Fruit fly (Drosophila melanogaster) whole organism, adult: ENCODE measurements around the gene CG43813.

Source experiments
- CG11617 ChIP-seq: fragments of 200-800 bp; sonication (Bioruptor generic); optimal IDR thresholded peaks from 2 replicates; lab custom pipeline; 2017; ENCODE audit warnings: mild to moderate bottlenecking, missing biosample characterization, missing genetic modification reagents, missing genetic modification characterization
- CG12768 ChIP-seq: fragments of 200-800 bp; sonication (Bioruptor generic); optimal IDR thresholded peaks from 2 replicates; lab custom pipeline; 2017; ENCODE audit warnings: missing biosample characterization, missing genetic modification characterization, mild to moderate bottlenecking, moderate library complexity, missing genetic modification reagents
- CG33017 ChIP-seq: fragments of 200-800 bp; sonication (Bioruptor generic); optimal IDR thresholded peaks from 2 replicates; lab custom pipeline; 2018; ENCODE audit warnings: missing biosample characterization, mild to moderate bottlenecking, missing genetic modification characterization, moderate library complexity
- Hr96 ChIP-seq: fragments of 200-800 bp; sonication (Bioruptor generic); optimal IDR thresholded peaks from 2 replicates; lab custom pipeline; 2016; ENCODE audit warnings: missing biosample characterization, missing genetic modification characterization
- cic ChIP-seq: fragments of 200-800 bp; sonication (Bioruptor generic); optimal IDR thresholded peaks from 2 replicates; lab custom pipeline; 2017; ENCODE audit warnings: missing biosample characterization, mild to moderate bottlenecking, missing genetic modification characterization, moderate library complexity
- kay ChIP-seq: fragments of 200-800 bp; sonication (Bioruptor generic); peaks from one replicate; lab custom pipeline; 2016; ENCODE audit warnings: missing biosample characterization, missing genetic modification characterization, borderline replicate concordance
- ovo ChIP-seq: fragments of 200-800 bp; sonication (Bioruptor generic); optimal IDR thresholded peaks from 2 replicates; lab custom pipeline; 2016; ENCODE audit warnings: missing biosample characterization, missing genetic modification characterization
- pad ChIP-seq: fragments of 200-800 bp; sonication (Bioruptor generic); optimal IDR thresholded peaks from 3 replicates; lab custom pipeline; 2017; ENCODE audit warnings: missing biosample characterization, missing genetic modification characterization, mild to moderate bottlenecking, moderate library complexity, missing genetic modification reagents
- tj ChIP-seq: fragments of 200-800 bp; sonication (Bioruptor generic); optimal IDR thresholded peaks from 3 replicates; lab custom pipeline; 2017; ENCODE audit warnings: missing biosample characterization, mild to moderate bottlenecking, missing genetic modification characterization, moderate library complexity

DNA sequence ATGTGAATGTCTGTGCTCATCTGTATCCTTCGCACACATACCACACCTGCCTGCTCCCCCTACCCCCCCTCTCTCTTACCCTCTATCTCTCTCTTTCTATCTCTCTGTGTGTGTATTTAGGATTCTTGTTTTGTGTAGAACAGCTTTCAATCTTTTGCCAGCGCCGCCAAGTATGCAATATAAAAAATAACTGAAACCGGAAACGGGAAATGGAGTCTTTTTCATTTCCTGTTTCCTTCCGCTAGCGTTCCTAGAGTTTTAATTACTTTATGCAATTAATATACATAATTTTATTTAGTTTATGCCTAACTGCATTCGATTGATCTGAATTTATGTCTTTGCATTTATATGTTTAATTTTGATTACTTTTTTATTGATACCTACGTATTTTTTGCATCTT, 48.3 kb upstream of the CG43813 start:
- no peak for TF ChIP-seq Hr96 (GFP tag; lab: Kevin White, UChicago)
- TF ChIP-seq CG12768, result no peak
- TF ChIP-seq kay (GFP tag; lab: Kevin White, UChicago), result no peak
- no peak for TF ChIP-seq CG11617
- TF ChIP-seq pad (GFP tag; lab: Kevin White, UChicago), result no peak
- TF ChIP-seq tj (GFP tag; lab: Kevin White, UChicago), result no peak
- no peak for TF ChIP-seq CG33017
- no peak for TF ChIP-seq cic (GFP tag; lab: Kevin White, UChicago)
- no peak for TF ChIP-seq ovo
